Fruit fly (Drosophila melanogaster): ENCODE measurements around the gene CG4119.

- TF ChIP-seq CG16779 (tag; optimal IDR thresholded peaks at IDR 0.05) = no peak
- TF ChIP-seq CG11762 (GFP tag; optimal IDR thresholded peaks at IDR 0.05; ENCODE audit: insufficient read depth) = no peak
- no peak for TF ChIP-seq Lpt (GFP tag; optimal IDR thresholded peaks at IDR 0.05)
- TF ChIP-seq dsx (GFP tag; optimal IDR thresholded peaks at IDR 0.05; ENCODE audit: poor library complexity, severe bottlenecking) = no peak
- no peak for TF ChIP-seq fd59A (GFP tag; optimal IDR thresholded peaks at IDR 0.05)
- no peak for TF ChIP-seq cyc (GFP tag; optimal IDR thresholded peaks at IDR 0.05)
- no peak for TF ChIP-seq CG8119 (GFP tag; IDR thresholded peaks at IDR 0.05)
- TF ChIP-seq lz (GFP tag; optimal IDR thresholded peaks at IDR 0.05) = no peak
- no peak for TF ChIP-seq CG10669 (GFP tag; optimal IDR thresholded peaks at IDR 0.05)
- TF ChIP-seq Hr39 (GFP tag; optimal IDR thresholded peaks at IDR 0.05) = no peak
These were observed 29.2 kb upstream of the CG4119 start for dm6 chrX:5636529-5637099.
